Fruit fly (Drosophila melanogaster): ENCODE data around the gene GMF.

Gene GMF

dm6 chr2L:16287602-16288392, 15.0 kb downstream of the GMF start, which contains the start of the genes crp and pkaap (continued):
- peak; percentile 54 for TF ChIP-seq topi (GFP tag; optimal IDR thresholded peaks at IDR 0.05)
- no peak for TF ChIP-seq Hr38 (GFP tag; optimal IDR thresholded peaks at IDR 0.05)
- TF ChIP-seq Hr4 (GFP tag; optimal IDR thresholded peaks at IDR 0.05), result peak; percentile 49
- TF ChIP-seq CG8319 (GFP tag; optimal IDR thresholded peaks at IDR 0.05), result peak; percentile 25
- TF ChIP-seq CG10631 (GFP tag; optimal IDR thresholded peaks at IDR 0.05), result peak; percentile 34
- TF ChIP-seq OdsH (GFP tag; optimal IDR thresholded peaks at IDR 0.05), result peak; percentile 65
- TF ChIP-seq CG6808 (GFP tag; optimal IDR thresholded peaks at IDR 0.05), result peak; percentile 17
- TF ChIP-seq Ets96B (tag; optimal IDR thresholded peaks at IDR 0.05), result no peak
- peak; percentile 52 for TF ChIP-seq net (GFP tag; optimal IDR thresholded peaks at IDR 0.05)
- TF ChIP-seq Blimp-1 (GFP tag; optimal IDR thresholded peaks at IDR 0.05), result no peak
- TF ChIP-seq salr (GFP tag; optimal IDR thresholded peaks at IDR 0.05), result peak in 1 of 2 experiments; percentile 27
- TF ChIP-seq Eip93F (GFP tag; optimal IDR thresholded peaks at IDR 0.05), result peak; percentile 57
- peak; percentile 63 for TF ChIP-seq acj6 (GFP tag; optimal IDR thresholded peaks at IDR 0.05)
- no peak for TF ChIP-seq svp (GFP tag)
- no peak for TF ChIP-seq eg (GFP tag; IDR thresholded peaks at IDR 0.05)

- TF ChIP-seq pdm3 (GFP tag; optimal IDR thresholded peaks at IDR 0.05) (no peak), CG6276 (GFP tag; optimal IDR thresholded peaks at IDR 0.05) (peak; percentile 24), fkh (GFP tag; optimal IDR thresholded peaks at IDR 0.05) (peak; percentile 14), fd59A (GFP tag; optimal IDR thresholded peaks at IDR 0.05) (no peak), CG8632 (GFP tag; optimal IDR thresholded peaks at IDR 0.05) (no peak)
Measured at dm6 chr2L:16287006-16287601, 15.7 kb downstream of the GMF start.

- TF ChIP-seq Blimp-1 (GFP tag; optimal IDR thresholded peaks at IDR 0.05), result no peak
- peak; percentile 61 for TF ChIP-seq CG6792 (GFP tag; optimal IDR thresholded peaks at IDR 0.05)
- TF ChIP-seq CG6854 (GFP tag; optimal IDR thresholded peaks at IDR 0.05), result peak; percentile 60
- peak; percentile 72 for TF ChIP-seq spab (GFP tag; optimal IDR thresholded peaks at IDR 0.05)
- peak; percentile 67 for TF ChIP-seq OdsH (GFP tag; optimal IDR thresholded peaks at IDR 0.05)
- TF ChIP-seq Sox102F (GFP tag; optimal IDR thresholded peaks at IDR 0.05), result peak; percentile 65
- TF ChIP-seq Eip93F (GFP tag; optimal IDR thresholded peaks at IDR 0.05), result no peak
- TF ChIP-seq dac (GFP tag; optimal IDR thresholded peaks at IDR 0.05), result peak; percentile 49
- peak; percentile 77 for TF ChIP-seq CG3919 (GFP tag; optimal IDR thresholded peaks at IDR 0.05)
- TF ChIP-seq Met (GFP tag; optimal IDR thresholded peaks at IDR 0.05), result peak; percentile 68
- peak; percentile 57 for TF ChIP-seq CG16779 (tag; optimal IDR thresholded peaks at IDR 0.05)
- TF ChIP-seq CG11762 (GFP tag; optimal IDR thresholded peaks at IDR 0.05; ENCODE audit: insufficient read depth), result peak; percentile 67
- peak; percentile 79 for TF ChIP-seq pdm3 (GFP tag; optimal IDR thresholded peaks at IDR 0.05)
- peak; percentile 52 for TF ChIP-seq CG1621 (tag; optimal IDR thresholded peaks at IDR 0.05)
- peak; percentile 92 for TF ChIP-seq Eip78C (GFP tag)
- no peak for TF ChIP-seq Gug (GFP tag; IDR thresholded peaks at IDR 0.05)
- no peak for TF ChIP-seq CG11294 (GFP tag; IDR thresholded peaks at IDR 0.05)
- TF ChIP-seq lz (GFP tag; optimal IDR thresholded peaks at IDR 0.05), result peak; percentile 69
- TF ChIP-seq CG3032 (tag; optimal IDR thresholded peaks at IDR 0.05), result peak; percentile 67
- TF ChIP-seq achi (GFP tag; optimal IDR thresholded peaks at IDR 0.05), result peak; percentile 84
- peak; percentile 53 for TF ChIP-seq Lpt (GFP tag; optimal IDR thresholded peaks at IDR 0.05)
- peak; percentile 48 for TF ChIP-seq vri (GFP tag; optimal IDR thresholded peaks at IDR 0.05)
- peak; percentile 86 for TF ChIP-seq CG32006 (GFP tag; optimal IDR thresholded peaks at IDR 0.05)
- peak; percentile 14 for TF ChIP-seq Hr38 (GFP tag; optimal IDR thresholded peaks at IDR 0.05)
- TF ChIP-seq Smox (GFP tag; optimal IDR thresholded peaks at IDR 0.05), result peak; percentile 53
- peak; percentile 68 for TF ChIP-seq Hr39 (GFP tag; optimal IDR thresholded peaks at IDR 0.05)
- TF ChIP-seq svp (GFP tag), result peak; percentile 84
- TF ChIP-seq cyc (GFP tag; optimal IDR thresholded peaks at IDR 0.05), result peak; percentile 45
- TF ChIP-seq Sox15 (GFP tag; optimal IDR thresholded peaks at IDR 0.05), result peak; percentile 13
- peak; percentile 57 for TF ChIP-seq fkh (GFP tag; optimal IDR thresholded peaks at IDR 0.05)
- no peak for TF ChIP-seq CG6163 (GFP tag; IDR thresholded peaks at IDR 0.05)
- peak; percentile 63 for TF ChIP-seq Eip75B (GFP tag; optimal IDR thresholded peaks at IDR 0.05)
- no peak for TF ChIP-seq eg (GFP tag; IDR thresholded peaks at IDR 0.05)
Measured at dm6 chr2L:16286360-16287005, 16.3 kb downstream of the GMF start.

All from whole organism, prepupa.